Fruit fly (Drosophila melanogaster): Measurements from ENCODE around the gene CG18088.

Gene CG18088

dm6 chr2L:8997285-8997684 is 29.9 kb downstream of the CG18088 start, which contains the start of the genes alien and CG18661 (continued):
- TF ChIP-seq MTF-1 (GFP tag; optimal IDR thresholded peaks at IDR 0.05; ENCODE audit: borderline replicate concordance), result no peak
- TF ChIP-seq cg (GFP tag; optimal IDR thresholded peaks at IDR 0.05), result no peak
- TF ChIP-seq TFAM (GFP tag; optimal IDR thresholded peaks at IDR 0.05), result no peak
- TF ChIP-seq CG4854 (GFP tag; optimal IDR thresholded peaks at IDR 0.05), result peak; percentile 59
- peak; percentile 57 for TF ChIP-seq CG17359 (tag; optimal IDR thresholded peaks at IDR 0.05)
- TF ChIP-seq CG14050 (GFP tag; IDR thresholded peaks at IDR 0.05), result peak; percentile 91
- TF ChIP-seq Mes4 (GFP tag; optimal IDR thresholded peaks at IDR 0.05), result peak; percentile 29
- TF ChIP-seq CG3995 (GFP tag; optimal IDR thresholded peaks at IDR 0.05), result peak; percentile 98
- TF ChIP-seq CG8281 (tag; optimal IDR thresholded peaks at IDR 0.05), result no peak
- no peak for TF ChIP-seq zf30C (GFP tag; optimal IDR thresholded peaks at IDR 0.05)
- peak; percentile 55 for TF ChIP-seq CG3163 (GFP tag; optimal IDR thresholded peaks at IDR 0.05)
- peak; percentile 82 for TF ChIP-seq CG32767 (GFP tag; IDR thresholded peaks at IDR 0.05)
- no peak for TF ChIP-seq pfk (GFP tag; optimal IDR thresholded peaks at IDR 0.05)
- peak; percentile 88 for TF ChIP-seq Ets97D (GFP tag; optimal IDR thresholded peaks at IDR 0.05)
- peak; percentile 98 for TF ChIP-seq slbo (GFP tag; IDR thresholded peaks at IDR 0.05)
- TF ChIP-seq CoRest (tag; optimal IDR thresholded peaks at IDR 0.05), result peak; percentile 90
- TF ChIP-seq Drgx (GFP tag; IDR thresholded peaks at IDR 0.05), result peak; percentile 75
- peak; percentile 49 for TF ChIP-seq Sox100B (GFP tag; optimal IDR thresholded peaks at IDR 0.05)
- TF ChIP-seq tup (GFP tag; optimal IDR thresholded peaks at IDR 0.05), result peak; percentile 57
- peak; percentile 73 for TF ChIP-seq trem (tag; optimal IDR thresholded peaks at IDR 0.05)
- peak; percentile 94 for TF ChIP-seq Atf3 (GFP tag; optimal IDR thresholded peaks at IDR 0.05)
- TF ChIP-seq CG9932 (GFP tag; IDR thresholded peaks at IDR 0.05), result peak; percentile 98
- peak; percentile 95 for TF ChIP-seq NfI (GFP tag; optimal IDR thresholded peaks at IDR 0.05)
- TF ChIP-seq dm (GFP tag; optimal IDR thresholded peaks at IDR 0.05), result peak; percentile 88
- TF ChIP-seq Sry-β (GFP tag; optimal IDR thresholded peaks at IDR 0.05), result peak; percentile 70
- no peak for TF ChIP-seq CG4707 (GFP tag; optimal IDR thresholded peaks at IDR 0.05)
- no peak for TF ChIP-seq corto (GFP tag; optimal IDR thresholded peaks at IDR 0.05)
- peak; percentile 9 for TF ChIP-seq CG17802 (tag; optimal IDR thresholded peaks at IDR 0.05)
- peak; percentile 92 for TF ChIP-seq bowl (GFP tag; IDR thresholded peaks at IDR 0.05)
- peak; percentile 48 for TF ChIP-seq B-H2 (GFP tag; optimal IDR thresholded peaks at IDR 0.05)
- TF ChIP-seq so (GFP tag; IDR thresholded peaks at IDR 0.05), result peak; percentile 82
- peak; percentile 93 for TF ChIP-seq maf-S (GFP tag; optimal IDR thresholded peaks at IDR 0.05)
- TF ChIP-seq Scr (GFP tag; IDR thresholded peaks at IDR 0.05; ENCODE audit: partially characterized antibody), result peak; percentile 67
- peak; percentile 65 for TF ChIP-seq gro (GFP tag; optimal IDR thresholded peaks at IDR 0.05)
- no peak for TF ChIP-seq CG8359 (GFP tag; optimal IDR thresholded peaks at IDR 0.05; ENCODE audit: borderline replicate concordance)
- TF ChIP-seq CG3281 (GFP tag; optimal IDR thresholded peaks at IDR 0.05), result peak; percentile 35
- peak; percentile 78 for TF ChIP-seq CG10267 (tag; optimal IDR thresholded peaks at IDR 0.05)
- peak; percentile 93 to 96 for TF ChIP-seq dpn (GFP tag; optimal IDR thresholded peaks at IDR 0.05)
- peak; percentile 3 for TF ChIP-seq CrebB (tag; optimal IDR thresholded peaks at IDR 0.05)
- TF ChIP-seq gcm (GFP tag; optimal IDR thresholded peaks at IDR 0.05), result peak; percentile 30
- TF ChIP-seq cad (GFP tag; optimal IDR thresholded peaks at IDR 0.05), result no peak
- peak; percentile 84 for TF ChIP-seq E2f1 (GFP tag; IDR thresholded peaks at IDR 0.05)
- peak; percentile 86 for TF ChIP-seq CG11085 (GFP tag; IDR thresholded peaks at IDR 0.05)
- peak; percentile 65 for TF ChIP-seq ro (GFP tag; IDR thresholded peaks at IDR 0.05)
- TF ChIP-seq CG7786 (GFP tag; optimal IDR thresholded peaks at IDR 0.05), result peak; percentile 86
- peak; percentile 69 for TF ChIP-seq CG8089 (GFP tag; optimal IDR thresholded peaks at IDR 0.05)
- TF ChIP-seq CG10431 (GFP tag; optimal IDR thresholded peaks at IDR 0.05), result no peak
- TF ChIP-seq CG33213 (GFP tag; optimal IDR thresholded peaks at IDR 0.05), result peak; percentile 88
- TF ChIP-seq Dek (tag; optimal IDR thresholded peaks at IDR 0.05), result peak; percentile 84
- TF ChIP-seq CG9876 (GFP tag; optimal IDR thresholded peaks at IDR 0.05), result peak; percentile 77
- TF ChIP-seq jumu (GFP tag; optimal IDR thresholded peaks at IDR 0.05), result peak; percentile 94

All from whole organism, embryonic.